Worm (Caenorhabditis elegans) whole organism, L3 larva: ENCODE measurements around the gene ZK1236.1.
A peak's percentile ranks its signal among the peaks of the same experiment; 100 is the strongest.

ENCODE experiments used
- R02D3.7 ChIP-seq: fragments of 150-350 bp; optimal IDR thresholded peaks from 2 replicates; lab custom pipeline; 2014; ENCODE audit warnings: missing biosample characterization, missing genetic modification characterization
- ama-1 ChIP-seq: fragments of 150-350 bp; optimal IDR thresholded peaks from 2 replicates; lab custom pipeline; 2018
- ceh-9 ChIP-seq: sonication (generic microtip); optimal IDR thresholded peaks from 2 replicates; lab custom pipeline; 2018; ENCODE audit warnings: missing biosample characterization, missing genetic modification characterization
- daf-12 ChIP-seq: fragments of 150-350 bp; optimal IDR thresholded peaks from 2 replicates; lab custom pipeline; 2014; ENCODE audit warnings: missing biosample characterization, missing genetic modification reagents, missing genetic modification characterization
- egl-27 ChIP-seq: sonication (generic microtip); optimal IDR thresholded peaks from 4 replicates; lab custom pipeline; 2017; ENCODE audit warnings: missing biosample characterization, missing genetic modification reagents, missing genetic modification characterization
- elt-1 ChIP-seq: fragments of 150-350 bp; optimal IDR thresholded peaks from 2 replicates; lab custom pipeline; 2014; ENCODE audit warnings: missing biosample characterization, missing genetic modification characterization
- elt-2 ChIP-seq: sonication (generic microtip); optimal IDR thresholded peaks from 2 replicates; lab custom pipeline; 2016; ENCODE audit warnings: missing genetic modification reagents, mild to moderate bottlenecking, missing genetic modification characterization, missing compliant biosample characterization
- elt-3 ChIP-seq, 3 experiments: fragments of 150-350 bp in 1 of 3; sonication (generic microtip) in 2 of 3; optimal IDR thresholded peaks; 2 replicates in 2 of 3; 4 replicates in 1 of 3; lab custom pipeline; 2014 to 2017; ENCODE audit warnings: missing biosample characterization in 3 of 3, missing genetic modification characterization in 3 of 3
- fkh-10 ChIP-seq: sonication (generic microtip); optimal IDR thresholded peaks from 2 replicates; lab custom pipeline; 2017; ENCODE audit warnings: missing biosample characterization, missing genetic modification reagents, missing genetic modification characterization
- fkh-2 ChIP-seq: fragments of 150-350 bp; optimal IDR thresholded peaks from 2 replicates; lab custom pipeline; 2014; ENCODE audit warnings: missing biosample characterization, missing genetic modification reagents, missing genetic modification characterization
- hmg-11 ChIP-seq: sonication (generic microtip); optimal IDR thresholded peaks from 2 replicates; lab custom pipeline; 2016; ENCODE audit warnings: missing genetic modification characterization, missing compliant biosample characterization
- jun-1 ChIP-seq: fragments of 150-350 bp; optimal IDR thresholded peaks from 2 replicates; lab custom pipeline; 2014; ENCODE audit warnings: missing biosample characterization, missing genetic modification reagents, missing genetic modification characterization
- lin-15B ChIP-seq: fragments of 150-350 bp; optimal IDR thresholded peaks from 2 replicates; lab custom pipeline; 2014; ENCODE audit warnings: missing biosample characterization, missing genetic modification characterization
- lsy-12 ChIP-seq: sonication (generic microtip); optimal IDR thresholded peaks from 2 replicates; lab custom pipeline; 2016; ENCODE audit warnings: mild to moderate bottlenecking, missing genetic modification characterization, missing compliant biosample characterization
- nfya-1 ChIP-seq: sonication (generic microtip); optimal IDR thresholded peaks from 2 replicates; lab custom pipeline; 2017; ENCODE audit warnings: missing genetic modification characterization, mild to moderate bottlenecking, missing compliant biosample characterization, antibody characterized with exemption, moderate library complexity; ENCODE audit not compliant: insufficient read depth
- nhr-11 ChIP-seq: fragments of 150-350 bp; optimal IDR thresholded peaks from 2 replicates; lab custom pipeline; 2014; ENCODE audit warnings: missing biosample characterization, missing genetic modification characterization
- nhr-12 ChIP-seq: fragments of 150-350 bp; optimal IDR thresholded peaks from 2 replicates; lab custom pipeline; 2014; ENCODE audit warnings: missing biosample characterization, missing genetic modification characterization
- nhr-23 ChIP-seq: fragments of 150-350 bp; optimal IDR thresholded peaks from 2 replicates; lab custom pipeline; 2014; ENCODE audit warnings: missing biosample characterization, missing genetic modification reagents, missing genetic modification characterization
- nhr-237 ChIP-seq: fragments of 150-350 bp; optimal IDR thresholded peaks from 2 replicates; lab custom pipeline; 2014; ENCODE audit warnings: missing biosample characterization, missing genetic modification characterization
- nhr-25 ChIP-seq: sonication (generic microtip); optimal IDR thresholded peaks from 2 replicates; lab custom pipeline; 2017; ENCODE audit warnings: missing biosample characterization, missing genetic modification characterization
- nhr-28 ChIP-seq: fragments of 150-350 bp; optimal IDR thresholded peaks from 2 replicates; lab custom pipeline; 2014; ENCODE audit warnings: missing biosample characterization, missing genetic modification characterization
- nhr-43 ChIP-seq: sonication (generic microtip); optimal IDR thresholded peaks from 2 replicates; lab custom pipeline; 2016; ENCODE audit warnings: mild to moderate bottlenecking, missing genetic modification characterization, missing compliant biosample characterization; ENCODE audit not compliant: poor library complexity, severe bottlenecking
- nhr-67 ChIP-seq: fragments of 150-350 bp; optimal IDR thresholded peaks from 2 replicates; lab custom pipeline; 2014; ENCODE audit warnings: missing biosample characterization, missing genetic modification characterization
- nhr-76 ChIP-seq: fragments of 150-350 bp; sonication (generic microtip); optimal IDR thresholded peaks from 5 replicates; lab custom pipeline; 2014; ENCODE audit warnings: missing biosample characterization, missing genetic modification characterization
- nhr-77 ChIP-seq: fragments of 150-350 bp; optimal IDR thresholded peaks from 2 replicates; lab custom pipeline; 2014; ENCODE audit warnings: missing biosample characterization, missing genetic modification characterization
- pha-4 ChIP-seq: fragments of 150-350 bp; optimal IDR thresholded peaks from 2 replicates; lab custom pipeline; 2014; ENCODE audit warnings: missing biosample characterization, missing genetic modification reagents, missing genetic modification characterization
- pqm-1 ChIP-seq: fragments of 150-350 bp; optimal IDR thresholded peaks from 2 replicates; lab custom pipeline; 2017; ENCODE audit warnings: missing biosample characterization, missing genetic modification characterization, inconsistent platforms
- sea-2 ChIP-seq: fragments of 150-350 bp; sonication (generic microtip); optimal IDR thresholded peaks from 4 replicates; lab custom pipeline; 2014; ENCODE audit warnings: missing biosample characterization, missing genetic modification reagents, missing genetic modification characterization
- skn-1 ChIP-seq: fragments of 150-350 bp; optimal IDR thresholded peaks from 2 replicates; lab custom pipeline; 2014; ENCODE audit warnings: missing biosample characterization, missing genetic modification characterization
- snpc-4 ChIP-seq: fragments of 150-350 bp; optimal IDR thresholded peaks from 2 replicates; lab custom pipeline; 2014; ENCODE audit warnings: missing biosample characterization, missing genetic modification characterization
- tbx-2 ChIP-seq: sonication (generic microtip); optimal IDR thresholded peaks from 2 replicates; lab custom pipeline; 2016; ENCODE audit warnings: mild to moderate bottlenecking, missing genetic modification characterization, missing compliant biosample characterization
- unc-39 ChIP-seq: sonication (generic microtip); optimal IDR thresholded peaks from 4 replicates; lab custom pipeline; 2017; ENCODE audit warnings: missing biosample characterization, missing genetic modification characterization
- ztf-4 ChIP-seq: fragments of 150-350 bp; optimal IDR thresholded peaks from 2 replicates; lab custom pipeline; 2014; ENCODE audit warnings: missing biosample characterization, missing genetic modification characterization

Gene ZK1236.1

ce11 chrIII:8398411-8398810 is 30.7 kb upstream of the ZK1236.1 start, which contains the start of gene ZK353.2:
TSS of gene ZK353.2 (plus strand) at chrIII:8398711.
- TF ChIP-seq elt-3 (tag; optimal IDR thresholded peaks at IDR 0.05; lab: Kevin White, UChicago) (no peak), R02D3.7 (tag; lab: Kevin White, UChicago) (no peak), hmg-11 (tag; lab: Kevin White, UChicago) (no peak), tbx-2 (no peak), nhr-23 (tag; lab: Kevin White, UChicago) (no peak), nhr-67 (tag; lab: Kevin White, UChicago) (no peak), snpc-4 (tag; lab: Kevin White, UChicago) (no peak), nfya-1 (tag; lab: Kevin White, UChicago) (no peak), elt-1 (no peak), fkh-2 (no peak), ceh-9 (tag; lab: Kevin White, UChicago) (no peak), nhr-25 (tag; lab: Kevin White, UChicago) (no peak), jun-1 (no peak), nhr-12 (tag; lab: Kevin White, UChicago) (no peak), nhr-77 (tag; lab: Kevin White, UChicago) (no peak), ama-1 (no peak), daf-12 (tag; lab: Kevin White, UChicago) (no peak), elt-2 (tag; lab: Kevin White, UChicago) (no peak)

- TF ChIP-seq ama-1 (no peak), skn-1 (tag; lab: Kevin White, UChicago) (peak; percentile 13), pha-4 (tag; lab: Kevin White, UChicago) (peak; percentile 53), pqm-1 (tag; lab: Kevin White, UChicago) (peak; percentile 94), nfya-1 (tag; lab: Kevin White, UChicago) (peak; percentile 5), jun-1 (peak; percentile 60), elt-2 (tag; lab: Kevin White, UChicago) (peak; percentile 95), elt-3 (tag; optimal IDR thresholded peaks at IDR 0.05; lab: Kevin White, UChicago) (no peak), hmg-11 (tag; lab: Kevin White, UChicago) (no peak), nhr-23 (tag; lab: Kevin White, UChicago) (no peak), nhr-43 (tag; lab: Kevin White, UChicago) (no peak), sea-2 (GFP tag; lab: Kevin White, UChicago) (no peak)
- TF ChIP-seq, all 47 proteins: peak for 6
These were observed 28.6 kb upstream of the ZK1236.1 start for ce11 chrIII:8400478-8400877.

- TF ChIP-seq pha-4 (tag; lab: Kevin White, UChicago) (peak; percentile 18), elt-2 (tag; lab: Kevin White, UChicago) (peak; percentile 40), nhr-43 (tag; lab: Kevin White, UChicago) (no peak), pqm-1 (tag; lab: Kevin White, UChicago) (peak; percentile 7)
- TF ChIP-seq, all 47 proteins: peak for 3
These were observed 27.2 kb upstream of the ZK1236.1 start, which contains the start of gene lap-1 for ce11 chrIII:8401887-8402286. TSS of gene lap-1 (minus strand) at chrIII:8401928.

ce11 chrIII:8402633-8403032 is 26.5 kb upstream of the ZK1236.1 start:
- no peak for TF ChIP-seq elt-3 (tag; optimal IDR thresholded peaks at IDR 0.05; lab: Kevin White, UChicago)
- TF ChIP-seq nhr-77 (tag; lab: Kevin White, UChicago), result no peak
- no peak for TF ChIP-seq nhr-237 (tag; lab: Kevin White, UChicago)
- TF ChIP-seq fkh-10 (GFP tag; lab: Kevin White, UChicago), result no peak
- TF ChIP-seq nhr-76 (tag; lab: Kevin White, UChicago), result no peak
- TF ChIP-seq nhr-23 (tag; lab: Kevin White, UChicago), result no peak
- no peak for TF ChIP-seq nfya-1 (tag; lab: Kevin White, UChicago)
- TF ChIP-seq unc-39 (tag; lab: Kevin White, UChicago), result no peak

- TF ChIP-seq jun-1, result no peak
- no peak for TF ChIP-seq lsy-12 (tag; lab: Kevin White, UChicago)
- no peak for TF ChIP-seq ztf-4
- no peak for TF ChIP-seq nhr-12 (tag; lab: Kevin White, UChicago)
- TF ChIP-seq pqm-1 (tag; lab: Kevin White, UChicago), result no peak
- TF ChIP-seq ceh-9 (tag; lab: Kevin White, UChicago), result no peak
- no peak for TF ChIP-seq nhr-11 (tag; lab: Kevin White, UChicago)
- no peak for TF ChIP-seq R02D3.7 (tag; lab: Kevin White, UChicago)
- TF ChIP-seq nhr-43 (tag; lab: Kevin White, UChicago), result no peak
- TF ChIP-seq nhr-28 (tag; lab: Kevin White, UChicago), result no peak
- TF ChIP-seq sea-2 (GFP tag; lab: Kevin White, UChicago), result no peak
- no peak for TF ChIP-seq nhr-23 (tag; lab: Kevin White, UChicago)
- no peak for TF ChIP-seq egl-27
- no peak for TF ChIP-seq fkh-10 (GFP tag; lab: Kevin White, UChicago)
- no peak for TF ChIP-seq lin-15B (tag; lab: Kevin White, UChicago)
These were observed 25.6 kb upstream of the ZK1236.1 start, which contains the start of gene cutc-1 for ce11 chrIII:8403507-8403906. TSS of gene cutc-1 (minus strand) at chrIII:8403607.
